Fruit fly (Drosophila melanogaster): ENCODE data around the gene ppk18.
A peak's percentile ranks its signal among the peaks of the same experiment; 100 is the strongest.

ppk18 gene

DNA sequence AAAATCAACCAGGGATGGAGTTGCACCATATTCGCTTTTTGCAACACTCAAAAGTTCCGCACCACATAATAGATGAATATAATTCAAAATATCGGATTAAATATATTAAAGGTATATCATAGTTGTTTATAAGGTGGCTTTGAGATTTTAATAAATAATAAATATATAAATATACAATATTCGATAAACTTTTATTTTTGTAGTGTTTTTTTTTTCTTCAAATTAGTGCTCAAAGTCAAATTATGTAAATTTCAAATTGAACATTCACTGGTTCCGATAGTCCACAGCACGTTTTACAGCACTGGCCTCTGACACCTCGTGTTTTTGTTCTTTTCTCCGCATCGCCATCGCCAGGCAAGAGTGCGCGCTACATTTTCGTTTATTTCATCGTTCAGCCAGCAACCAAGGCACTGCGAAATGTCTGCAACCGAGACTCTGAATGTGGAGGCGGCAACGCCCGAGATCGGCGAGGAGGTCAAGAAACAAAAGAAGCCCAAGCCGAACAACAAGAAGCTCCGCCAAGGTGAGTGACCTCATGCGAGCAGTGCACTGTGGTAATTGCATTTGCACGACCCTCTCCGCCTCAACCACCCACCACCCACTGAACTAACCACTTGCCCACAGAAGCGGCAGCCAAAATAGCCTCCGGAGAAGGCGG lies 7.5 kb downstream of the ppk18 start, which contains the start of the genes Taf11 and und (continued):
- TF ChIP-seq nerfin-1 (tag; optimal IDR thresholded peaks at IDR 0.05) (no peak), CG8290 (GFP tag; optimal IDR thresholded peaks at IDR 0.05) (no peak), CG8290 (tag; optimal IDR thresholded peaks at IDR 0.05) (no peak), CG31441 (GFP tag; IDR thresholded peaks at IDR 0.05) (no peak), CG6765 (GFP tag; optimal IDR thresholded peaks at IDR 0.05) (no peak), dimm (GFP tag; IDR thresholded peaks at IDR 0.05) (no peak), H15 (GFP tag; IDR thresholded peaks at IDR 0.05) (no peak), mld (GFP tag; IDR thresholded peaks at IDR 0.05; ENCODE audit: partially characterized antibody) (no peak), jumu (GFP tag; optimal IDR thresholded peaks at IDR 0.05) (no peak), CG2889 (GFP tag; IDR thresholded peaks at IDR 0.05) (no peak), CG1832 (GFP tag; optimal IDR thresholded peaks at IDR 0.05) (no peak), CG15696 (tag; optimal IDR thresholded peaks at IDR 0.05) (peak; percentile 36), bcd (GFP tag; optimal IDR thresholded peaks at IDR 0.05) (peak; percentile 48), CG7963 (GFP tag; IDR thresholded peaks at IDR 0.05; ENCODE audit: partially characterized antibody) (no peak), CG16863 (GFP tag; optimal IDR thresholded peaks at IDR 0.05) (no peak), bigmax (GFP tag; optimal IDR thresholded peaks at IDR 0.05) (no peak), CG7745 (tag; optimal IDR thresholded peaks at IDR 0.05) (no peak), CG32772 (GFP tag; IDR thresholded peaks at IDR 0.05) (no peak), lola (GFP tag; optimal IDR thresholded peaks at IDR 0.05) (no peak), Spps (tag; optimal IDR thresholded peaks at IDR 0.05) (no peak), CG7556 (GFP tag; optimal IDR thresholded peaks at IDR 0.05) (no peak), CG9609 (GFP tag; optimal IDR thresholded peaks at IDR 0.05) (no peak), CG13894 (tag; optimal IDR thresholded peaks at IDR 0.05) (no peak), CG2712 (tag; optimal IDR thresholded peaks at IDR 0.05) (no peak), sna (GFP tag; IDR thresholded peaks at IDR 0.05; ENCODE audit: partially characterized antibody) (peak; percentile 71; the same call in 1 of the 2 replicates), Eip74EF (GFP tag; optimal IDR thresholded peaks at IDR 0.05) (no peak), E2f1 (GFP tag; IDR thresholded peaks at IDR 0.05) (no peak), CG8944 (GFP tag; optimal IDR thresholded peaks at IDR 0.05) (no peak), CG10462 (GFP tag; optimal IDR thresholded peaks at IDR 0.05) (no peak), dysf (GFP tag; IDR thresholded peaks at IDR 0.05) (peak; percentile 42; the same call in 1 of the 3 replicates), zen (tag; optimal IDR thresholded peaks at IDR 0.05) (peak; percentile 28), az2 (GFP tag; optimal IDR thresholded peaks at IDR 0.05) (no peak), tgo (GFP tag; IDR thresholded peaks at IDR 0.05) (no peak; the same call in 2 of the 3 replicates), grn (GFP tag; optimal IDR thresholded peaks at IDR 0.05) (no peak), CG7987 (GFP tag; optimal IDR thresholded peaks at IDR 0.05) (no peak), sim (GFP tag; IDR thresholded peaks at IDR 0.05) (no peak), Sry-β (GFP tag; optimal IDR thresholded peaks at IDR 0.05) (no peak), Atf3 (GFP tag; optimal IDR thresholded peaks at IDR 0.05) (no peak), fru (optimal IDR thresholded peaks at IDR 0.05) (no peak), Scr (GFP tag; IDR thresholded peaks at IDR 0.05; ENCODE audit: partially characterized antibody) (peak; percentile 83), cato (GFP tag; optimal IDR thresholded peaks at IDR 0.05; ENCODE audit: borderline replicate concordance) (no peak), grau (tag; optimal IDR thresholded peaks at IDR 0.05) (no peak), CG8089 (GFP tag; optimal IDR thresholded peaks at IDR 0.05) (no peak), MBD-R2 (GFP tag; IDR thresholded peaks at IDR 0.05) (peak; percentile 83), kay (GFP tag; optimal IDR thresholded peaks at IDR 0.05) (no peak), al (GFP tag; IDR thresholded peaks at IDR 0.05) (no peak), Awh (GFP tag; IDR thresholded peaks at IDR 0.05) (no peak), ttk (GFP tag; IDR thresholded peaks at IDR 0.05) (no peak), corto (GFP tag; optimal IDR thresholded peaks at IDR 0.05) (no peak), BtbVII (GFP tag; optimal IDR thresholded peaks at IDR 0.05) (peak; percentile 33), CG9876 (GFP tag; optimal IDR thresholded peaks at IDR 0.05) (no peak)
